Worm (Caenorhabditis elegans): ENCODE results near the gene sec-20.

sec-20 gene

ce11 chrIII:191803-192202 lies at the start of gene sec-20:
Gene sec-20, plus strand, starts transcription at chrIII:192103.
- no peak for TF ChIP-seq pha-4 (tag; optimal IDR thresholded peaks at IDR 0.05)
- TF ChIP-seq lin-13 (tag; optimal IDR thresholded peaks at IDR 0.05) = no peak
- TF ChIP-seq ceh-43 (GFP tag; optimal IDR thresholded peaks at IDR 0.05) = no peak
- TF ChIP-seq mep-1 (tag; optimal IDR thresholded peaks at IDR 0.05) = no peak
- no peak for TF ChIP-seq M03D4.4 (tag; optimal IDR thresholded peaks at IDR 0.05)
- no peak for TF ChIP-seq elt-3 (tag; optimal IDR thresholded peaks at IDR 0.05)
- no peak for TF ChIP-seq sptf-1 (tag; optimal IDR thresholded peaks at IDR 0.05)
- no peak for TF ChIP-seq ceh-83 (GFP tag; optimal IDR thresholded peaks at IDR 0.05)
- TF ChIP-seq cnd-1 (tag; optimal IDR thresholded peaks at IDR 0.05) = no peak
- TF ChIP-seq zip-8 (tag; optimal IDR thresholded peaks at IDR 0.05) = no peak
- no peak for TF ChIP-seq flh-1 (GFP tag; optimal IDR thresholded peaks at IDR 0.05)
- no peak for TF ChIP-seq unc-120 (tag; optimal IDR thresholded peaks at IDR 0.05; ENCODE audit: poor library complexity, severe bottlenecking)

- TF ChIP-seq elt-1 (tag; optimal IDR thresholded peaks at IDR 0.05; ENCODE audit: borderline replicate concordance, insufficient read depth) = no peak
- no peak for TF ChIP-seq lsy-2 (tag; optimal IDR thresholded peaks at IDR 0.05)
- TF ChIP-seq nhr-76 (tag; optimal IDR thresholded peaks at IDR 0.05) = no peak
- no peak for TF ChIP-seq lin-32 (GFP tag; optimal IDR thresholded peaks at IDR 0.05)
- no peak for TF ChIP-seq unc-39 (tag; optimal IDR thresholded peaks at IDR 0.05)
- no peak for TF ChIP-seq ham-2 (GFP tag; optimal IDR thresholded peaks at IDR 0.05)
- no peak for TF ChIP-seq ceh-39 (tag; optimal IDR thresholded peaks at IDR 0.05)
- no peak for TF ChIP-seq mls-2 (tag; optimal IDR thresholded peaks at IDR 0.05)
- TF ChIP-seq bed-3 (GFP tag; optimal IDR thresholded peaks at IDR 0.05) = no peak
- no peak for TF ChIP-seq elt-3 (tag; optimal IDR thresholded peaks at IDR 0.05)
- no peak for TF ChIP-seq nhr-28 (tag; optimal IDR thresholded peaks at IDR 0.05)
- TF ChIP-seq zip-8 (tag; optimal IDR thresholded peaks at IDR 0.05) = no peak
- no peak for TF ChIP-seq sem-2 (GFP tag; optimal IDR thresholded peaks at IDR 0.05)
- no peak for TF ChIP-seq ces-1 (GFP tag; optimal IDR thresholded peaks at IDR 0.05)
- no peak for TF ChIP-seq mep-1 (tag; optimal IDR thresholded peaks at IDR 0.05)
- no peak for TF ChIP-seq M03D4.4 (tag; optimal IDR thresholded peaks at IDR 0.05)
Observed at ce11 chrIII:143121-143520, 48.8 kb upstream of the sec-20 start, which contains the start of gene fbxb-82. Gene fbxb-82, minus strand, starts transcription at chrIII:143221.

- no peak for TF ChIP-seq ces-1 (GFP tag; optimal IDR thresholded peaks at IDR 0.05)
- no peak for TF ChIP-seq cnd-1 (tag; optimal IDR thresholded peaks at IDR 0.05)
- TF ChIP-seq unc-62 (GFP tag; optimal IDR thresholded peaks at IDR 0.05) = no peak
- no peak for TF ChIP-seq bed-3 (GFP tag; optimal IDR thresholded peaks at IDR 0.05)
Observed at ce11 chrIII:145078-145477, 46.8 kb upstream of the sec-20 start, which contains the start of the genes T17A3.12 and fbxb-83. Gene T17A3.12, minus strand, starts transcription at chrIII:145178. Gene fbxb-83, minus strand, starts transcription at chrIII:145211.

ce11 chrIII:146369-146768 lies 45.5 kb upstream of the sec-20 start, which contains the start of gene fbxb-84:
Gene fbxb-84, minus strand, starts transcription at chrIII:146469.
- no peak for TF ChIP-seq sptf-1 (tag; optimal IDR thresholded peaks at IDR 0.05)
- TF ChIP-seq nhr-28 (tag; optimal IDR thresholded peaks at IDR 0.05) = no peak
- no peak for TF ChIP-seq elt-3 (tag; optimal IDR thresholded peaks at IDR 0.05)
- no peak for TF ChIP-seq mls-2 (tag; optimal IDR thresholded peaks at IDR 0.05)
- TF ChIP-seq pha-4 (tag; optimal IDR thresholded peaks at IDR 0.05) = no peak

- TF ChIP-seq M03D4.4 (tag; optimal IDR thresholded peaks at IDR 0.05) (no peak), sem-2 (GFP tag; optimal IDR thresholded peaks at IDR 0.05) (no peak), hlh-1 (tag; optimal IDR thresholded peaks at IDR 0.05) (no peak), mep-1 (tag; optimal IDR thresholded peaks at IDR 0.05) (no peak), unc-120 (tag; optimal IDR thresholded peaks at IDR 0.05; ENCODE audit: poor library complexity, severe bottlenecking) (no peak), nhr-28 (tag; optimal IDR thresholded peaks at IDR 0.05) (no peak), ceh-39 (tag; optimal IDR thresholded peaks at IDR 0.05) (no peak), nhr-12 (tag; optimal IDR thresholded peaks at IDR 0.05) (no peak), tbx-8 (GFP tag; optimal IDR thresholded peaks at IDR 0.05) (no peak), lin-13 (tag; optimal IDR thresholded peaks at IDR 0.05) (no peak), bed-3 (GFP tag; optimal IDR thresholded peaks at IDR 0.05) (no peak), mls-2 (tag; optimal IDR thresholded peaks at IDR 0.05) (no peak), ceh-43 (GFP tag; optimal IDR thresholded peaks at IDR 0.05) (no peak), ceh-83 (GFP tag; optimal IDR thresholded peaks at IDR 0.05) (no peak), lin-32 (GFP tag; optimal IDR thresholded peaks at IDR 0.05) (no peak), pha-4 (tag; optimal IDR thresholded peaks at IDR 0.05) (no peak)
Observed at ce11 chrIII:147570-148076, 44.3 kb upstream of the sec-20 start, which contains the start of gene sqst-5. Gene sqst-5, minus strand, starts transcription at chrIII:147620.
